Worm (Caenorhabditis elegans) whole organism, L3 larva: ENCODE data around the gene col-169.

ENCODE experiments used
- R02D3.7 ChIP-seq: fragments of 150-350 bp; optimal IDR thresholded peaks from 2 replicates; lab custom pipeline; 2014; ENCODE audit warnings: missing biosample characterization, missing genetic modification characterization
- ZK546.5 ChIP-seq: sonication (generic microtip); optimal IDR thresholded peaks from 2 replicates; lab custom pipeline; 2017; ENCODE audit warnings: missing biosample characterization, missing genetic modification characterization
- aly-2 ChIP-seq: fragments of 150-350 bp; optimal IDR thresholded peaks from 2 replicates; lab custom pipeline; 2014; ENCODE audit warnings: missing biosample characterization, missing genetic modification characterization
- ceh-16 ChIP-seq: sonication (generic microtip); optimal IDR thresholded peaks from 2 replicates; lab custom pipeline; 2017; ENCODE audit warnings: missing biosample characterization, missing genetic modification characterization
- ceh-28 ChIP-seq: fragments of 150-350 bp; optimal IDR thresholded peaks from 2 replicates; lab custom pipeline; 2014; ENCODE audit warnings: missing biosample characterization, missing genetic modification reagents, missing genetic modification characterization
- ceh-82 ChIP-seq: fragments of 150-350 bp; optimal IDR thresholded peaks from 2 replicates; lab custom pipeline; 2014; ENCODE audit warnings: missing biosample characterization, missing genetic modification characterization
- daf-12 ChIP-seq: fragments of 150-350 bp; optimal IDR thresholded peaks from 2 replicates; lab custom pipeline; 2014; ENCODE audit warnings: missing biosample characterization, missing genetic modification reagents, missing genetic modification characterization
- elt-1 ChIP-seq: fragments of 150-350 bp; optimal IDR thresholded peaks from 2 replicates; lab custom pipeline; 2014; ENCODE audit warnings: missing biosample characterization, missing genetic modification characterization
- elt-3 ChIP-seq, 3 experiments: fragments of 150-350 bp in 1 of 3; sonication (generic microtip) in 2 of 3; optimal IDR thresholded peaks; 2 replicates in 2 of 3; 4 replicates in 1 of 3; lab custom pipeline; 2014 to 2017; ENCODE audit warnings: missing biosample characterization in 3 of 3, missing genetic modification characterization in 3 of 3
- eor-1 ChIP-seq, 2 experiments: fragments of 150-350 bp; optimal IDR thresholded peaks; 2 replicates each; lab custom pipeline; 2014 to 2018; ENCODE audit warnings: missing biosample characterization in 2 of 2, missing genetic modification characterization in 2 of 2
- fkh-10 ChIP-seq: sonication (generic microtip); optimal IDR thresholded peaks from 2 replicates; lab custom pipeline; 2017; ENCODE audit warnings: missing biosample characterization, missing genetic modification reagents, missing genetic modification characterization
- fos-1 ChIP-seq: fragments of 150-350 bp; optimal IDR thresholded peaks from 2 replicates; lab custom pipeline; 2014; ENCODE audit warnings: missing biosample characterization, missing genetic modification characterization
- hmg-11 ChIP-seq: sonication (generic microtip); optimal IDR thresholded peaks from 2 replicates; lab custom pipeline; 2016; ENCODE audit warnings: missing genetic modification characterization, missing compliant biosample characterization
- lin-39 ChIP-seq: fragments of 150-350 bp; optimal IDR thresholded peaks from 2 replicates; lab custom pipeline; 2018; ENCODE audit warnings: missing biosample characterization, missing genetic modification reagents, missing genetic modification characterization
- lsy-12 ChIP-seq: sonication (generic microtip); optimal IDR thresholded peaks from 2 replicates; lab custom pipeline; 2016; ENCODE audit warnings: mild to moderate bottlenecking, missing genetic modification characterization, missing compliant biosample characterization
- mml-1 ChIP-seq: fragments of 150-350 bp; sonication (generic microtip); optimal IDR thresholded peaks from 3 replicates; lab custom pipeline; 2014; ENCODE audit warnings: missing biosample characterization, missing genetic modification characterization
- nfya-1 ChIP-seq: sonication (generic microtip); optimal IDR thresholded peaks from 2 replicates; lab custom pipeline; 2017; ENCODE audit warnings: missing genetic modification characterization, mild to moderate bottlenecking, missing compliant biosample characterization, antibody characterized with exemption, moderate library complexity; ENCODE audit not compliant: insufficient read depth
- nhr-11 ChIP-seq: fragments of 150-350 bp; optimal IDR thresholded peaks from 2 replicates; lab custom pipeline; 2014; ENCODE audit warnings: missing biosample characterization, missing genetic modification characterization
- nhr-12 ChIP-seq: fragments of 150-350 bp; optimal IDR thresholded peaks from 2 replicates; lab custom pipeline; 2014; ENCODE audit warnings: missing biosample characterization, missing genetic modification characterization
- nhr-23 ChIP-seq: fragments of 150-350 bp; optimal IDR thresholded peaks from 2 replicates; lab custom pipeline; 2014; ENCODE audit warnings: missing biosample characterization, missing genetic modification reagents, missing genetic modification characterization
- nhr-237 ChIP-seq: fragments of 150-350 bp; optimal IDR thresholded peaks from 2 replicates; lab custom pipeline; 2014; ENCODE audit warnings: missing biosample characterization, missing genetic modification characterization
- nhr-25 ChIP-seq: sonication (generic microtip); optimal IDR thresholded peaks from 2 replicates; lab custom pipeline; 2017; ENCODE audit warnings: missing biosample characterization, missing genetic modification characterization
- nhr-28 ChIP-seq: fragments of 150-350 bp; optimal IDR thresholded peaks from 2 replicates; lab custom pipeline; 2014; ENCODE audit warnings: missing biosample characterization, missing genetic modification characterization
- nhr-43 ChIP-seq: sonication (generic microtip); optimal IDR thresholded peaks from 2 replicates; lab custom pipeline; 2016; ENCODE audit warnings: mild to moderate bottlenecking, missing genetic modification characterization, missing compliant biosample characterization; ENCODE audit not compliant: poor library complexity, severe bottlenecking
- nhr-67 ChIP-seq: fragments of 150-350 bp; optimal IDR thresholded peaks from 2 replicates; lab custom pipeline; 2014; ENCODE audit warnings: missing biosample characterization, missing genetic modification characterization
- nhr-76 ChIP-seq: fragments of 150-350 bp; sonication (generic microtip); optimal IDR thresholded peaks from 5 replicates; lab custom pipeline; 2014; ENCODE audit warnings: missing biosample characterization, missing genetic modification characterization
- pqm-1 ChIP-seq: fragments of 150-350 bp; optimal IDR thresholded peaks from 2 replicates; lab custom pipeline; 2017; ENCODE audit warnings: missing biosample characterization, missing genetic modification characterization, inconsistent platforms
- sea-2 ChIP-seq: fragments of 150-350 bp; sonication (generic microtip); optimal IDR thresholded peaks from 4 replicates; lab custom pipeline; 2014; ENCODE audit warnings: missing biosample characterization, missing genetic modification reagents, missing genetic modification characterization
- skn-1 ChIP-seq: fragments of 150-350 bp; optimal IDR thresholded peaks from 2 replicates; lab custom pipeline; 2014; ENCODE audit warnings: missing biosample characterization, missing genetic modification characterization
- snpc-4 ChIP-seq: fragments of 150-350 bp; optimal IDR thresholded peaks from 2 replicates; lab custom pipeline; 2014; ENCODE audit warnings: missing biosample characterization, missing genetic modification characterization
- tbx-2 ChIP-seq: sonication (generic microtip); optimal IDR thresholded peaks from 2 replicates; lab custom pipeline; 2016; ENCODE audit warnings: mild to moderate bottlenecking, missing genetic modification characterization, missing compliant biosample characterization
- unc-39 ChIP-seq: sonication (generic microtip); optimal IDR thresholded peaks from 4 replicates; lab custom pipeline; 2017; ENCODE audit warnings: missing biosample characterization, missing genetic modification characterization
- unc-62 ChIP-seq: fragments of 150-350 bp; sonication (generic microtip); optimal IDR thresholded peaks from 4 replicates; lab custom pipeline; 2014; ENCODE audit warnings: missing biosample characterization, missing genetic modification reagents, missing genetic modification characterization
- ztf-11 ChIP-seq: fragments of 150-350 bp; optimal IDR thresholded peaks from 2 replicates; lab custom pipeline; 2014; ENCODE audit warnings: missing biosample characterization, missing genetic modification characterization

Gene col-169

ce11 chrX:6320887-6321286 is 8.1 kb upstream of the col-169 start:
- no peak for TF ChIP-seq hmg-11 (tag; lab: Kevin White, UChicago)
- peak; percentile 50 for TF ChIP-seq nhr-23 (tag; lab: Kevin White, UChicago)
- no peak for TF ChIP-seq unc-62 (GFP tag; lab: Kevin White, UChicago)
- TF ChIP-seq nhr-76 (tag; lab: Kevin White, UChicago): no peak
- peak; percentile 67 for TF ChIP-seq nhr-43
- TF ChIP-seq nhr-28 (tag; lab: Kevin White, UChicago): no peak
- TF ChIP-seq lin-39 (tag; lab: Kevin White, UChicago): peak; percentile 12
- TF ChIP-seq sea-2 (GFP tag; lab: Kevin White, UChicago): no peak
- TF ChIP-seq skn-1 (tag; lab: Kevin White, UChicago): no peak
- no peak for TF ChIP-seq daf-12
- no peak for TF ChIP-seq fos-1 (tag; lab: Kevin White, UChicago)
- TF ChIP-seq mml-1 (tag; lab: Kevin White, UChicago): no peak
- no peak for TF ChIP-seq unc-39 (tag; lab: Kevin White, UChicago)
- TF ChIP-seq nfya-1 (tag; lab: Kevin White, UChicago): peak; percentile 20
- TF ChIP-seq nhr-12 (tag; lab: Kevin White, UChicago): no peak
- no peak for TF ChIP-seq pqm-1 (tag; lab: Kevin White, UChicago)
- TF ChIP-seq lsy-12 (tag; lab: Kevin White, UChicago): no peak
- TF ChIP-seq eor-1 (tag; optimal IDR thresholded peaks at IDR 0.05; lab: Kevin White, UChicago): no peak
- TF ChIP-seq ceh-16: no peak
- TF ChIP-seq aly-2: no peak
- TF ChIP-seq ztf-11 (tag; lab: Kevin White, UChicago): no peak
- TF ChIP-seq ZK546.5 (tag; lab: Kevin White, UChicago): no peak
- TF ChIP-seq nhr-25 (tag; lab: Kevin White, UChicago): peak; percentile 85
- TF ChIP-seq nhr-67 (tag; lab: Kevin White, UChicago): no peak
- TF ChIP-seq elt-3 (tag; optimal IDR thresholded peaks at IDR 0.05; lab: Kevin White, UChicago): peak in 1 of 3 experiments; percentile 48
- TF ChIP-seq ceh-82 (tag; lab: Kevin White, UChicago): no peak
- no peak for TF ChIP-seq snpc-4 (tag; lab: Kevin White, UChicago)
- TF ChIP-seq ceh-28 (tag; lab: Kevin White, UChicago): peak; percentile 54
- TF ChIP-seq, all 47 proteins: peak for 7

- TF ChIP-seq nhr-25 (tag; lab: Kevin White, UChicago) (no peak), fkh-10 (GFP tag; lab: Kevin White, UChicago) (no peak), nhr-11 (no peak), R02D3.7 (tag; lab: Kevin White, UChicago) (no peak), fos-1 (tag; lab: Kevin White, UChicago) (no peak), sea-2 (GFP tag; lab: Kevin White, UChicago) (no peak), unc-39 (tag; lab: Kevin White, UChicago) (no peak), elt-1 (tag; lab: Kevin White, UChicago) (peak; percentile 59)
These were observed 7.6 kb upstream of the col-169 start for ce11 chrX:6321380-6321779.

DNA sequence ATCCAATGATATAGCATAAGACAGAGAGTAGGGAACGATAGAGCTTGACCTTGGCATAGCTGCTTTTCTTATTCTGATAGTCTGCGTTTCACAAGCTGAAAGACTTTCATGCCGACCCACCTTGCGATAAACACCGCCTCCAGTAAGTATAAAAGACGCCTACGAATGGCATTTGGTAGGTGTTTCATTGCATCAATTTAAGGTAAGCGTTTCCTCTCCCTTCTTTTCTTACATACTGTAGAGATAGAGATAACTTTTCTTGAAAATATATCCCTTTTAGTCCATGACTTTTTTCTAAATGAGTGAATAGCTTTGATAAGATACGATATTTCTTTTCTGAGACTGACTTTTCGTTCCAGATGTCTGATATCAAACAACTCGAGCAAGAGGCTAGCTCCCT is 5.8 kb upstream of the col-169 start, which contains the start of gene col-167:
Gene col-167, plus strand, starts transcription at position 360 of the 400 bp plus-strand sequence.
- TF ChIP-seq nhr-237 (tag; lab: Kevin White, UChicago) (no peak), nfya-1 (tag; lab: Kevin White, UChicago) (peak; percentile 11), nhr-23 (tag; lab: Kevin White, UChicago) (peak; percentile 1), nhr-25 (tag; lab: Kevin White, UChicago) (peak; percentile 77), ztf-11 (tag; lab: Kevin White, UChicago) (no peak)

- TF ChIP-seq aly-2 (peak; percentile 55), ceh-28 (tag; lab: Kevin White, UChicago) (peak; percentile 35), R02D3.7 (tag; lab: Kevin White, UChicago) (peak; percentile 31), tbx-2 (tag; lab: Kevin White, UChicago) (peak; percentile 14)
These were observed 4.7 kb upstream of the col-169 start for ce11 chrX:6324124-6324893.
